Worm (Caenorhabditis elegans): Measurements from ENCODE around the gene F37C4.8.

F37C4.8 gene

DNA sequence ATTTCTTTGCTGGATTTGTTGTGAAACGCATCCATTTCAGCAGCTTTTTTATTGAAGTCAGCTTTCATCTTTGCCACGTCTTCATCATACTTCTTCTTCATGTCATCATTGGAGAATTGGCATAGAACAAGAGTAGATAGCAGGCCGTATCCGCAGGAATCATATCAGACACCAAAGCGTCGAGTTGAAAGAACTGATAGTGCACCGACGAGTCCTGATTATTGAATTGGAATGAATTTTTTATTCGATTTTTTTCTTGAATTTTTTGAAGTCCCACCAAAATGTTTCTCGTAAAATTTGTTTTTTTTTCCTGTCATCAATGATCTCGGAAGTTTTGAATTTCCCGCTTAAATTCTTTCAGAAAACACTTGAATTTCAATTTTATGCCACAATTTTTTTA, 25.4 kb upstream of the F37C4.8 start, which contains the start of gene F56D6.11:
F56D6.11 (minus strand) TSS at position 101 of the 400 bp plus-strand sequence.
- no peak for TF ChIP-seq R02D3.7 (tag; optimal IDR thresholded peaks at IDR 0.05)
- TF ChIP-seq ztf-11 (tag; optimal IDR thresholded peaks at IDR 0.05): no peak
- no peak for TF ChIP-seq zag-1 (tag; optimal IDR thresholded peaks at IDR 0.05)
- no peak for TF ChIP-seq snpc-4 (tag; optimal IDR thresholded peaks at IDR 0.05)
- no peak for TF ChIP-seq set-16 (GFP tag; IDR thresholded peaks at IDR 0.05)
- TF ChIP-seq egl-43 (GFP tag; IDR thresholded peaks at IDR 0.05): no peak
- no peak for TF ChIP-seq unc-62 (GFP tag; optimal IDR thresholded peaks at IDR 0.05 in 1 of 2)
- no peak for TF ChIP-seq unc-62 (tag; optimal IDR thresholded peaks at IDR 0.05)
- no peak for TF ChIP-seq mep-1 (tag; optimal IDR thresholded peaks at IDR 0.05)
- no peak for TF ChIP-seq hmg-1.1 (GFP tag; IDR thresholded peaks at IDR 0.05)
- no peak for TF ChIP-seq nhr-42 (GFP tag; IDR thresholded peaks at IDR 0.05)
- no peak for TF ChIP-seq F26F4.8 (GFP tag; conservative IDR thresholded peaks at IDR 0.05)
- TF ChIP-seq ceh-28 (tag; optimal IDR thresholded peaks at IDR 0.05): no peak
- TF ChIP-seq dmd-8 (GFP tag; IDR thresholded peaks at IDR 0.05): no peak
- TF ChIP-seq Y75B8A.6 (GFP tag; IDR thresholded peaks at IDR 0.05): no peak
- no peak for TF ChIP-seq lim-7 (GFP tag; IDR thresholded peaks at IDR 0.05)
- no peak for TF ChIP-seq daf-16 (GFP tag; optimal IDR thresholded peaks at IDR 0.05)
- no peak for TF ChIP-seq daf-16 (tag; optimal IDR thresholded peaks at IDR 0.05)
- TF ChIP-seq unc-130 (GFP tag; optimal IDR thresholded peaks at IDR 0.05): no peak
- no peak for TF ChIP-seq lsy-2 (tag; optimal IDR thresholded peaks at IDR 0.05)

DNA sequence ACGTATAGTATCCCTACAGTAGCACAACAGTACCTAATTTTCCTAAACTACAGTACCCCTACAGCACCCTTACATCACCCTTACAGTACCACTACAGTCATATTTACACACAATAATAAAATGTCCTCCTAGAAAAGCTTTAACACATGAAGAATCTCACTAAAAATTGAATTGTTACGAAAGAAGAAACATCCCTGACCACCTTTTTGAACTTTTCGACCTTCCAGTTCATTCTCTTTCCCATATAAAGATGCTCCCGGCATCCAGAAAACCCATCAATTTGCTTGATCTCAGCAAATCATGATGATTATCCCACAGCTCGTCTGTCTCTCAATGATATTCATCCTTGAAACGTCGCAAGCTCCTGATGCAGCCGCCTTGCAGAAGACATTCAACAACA, 23.6 kb upstream of the F37C4.8 start, which contains the start of gene F56D6.21:
F56D6.21 (plus strand) TSS at position 301 of the 400 bp plus-strand sequence.
- no peak for TF ChIP-seq dmd-6 (GFP tag; IDR thresholded peaks at IDR 0.05)
- TF ChIP-seq mxl-2 (GFP tag; conservative IDR thresholded peaks at IDR 0.05): no peak
- no peak for TF ChIP-seq lin-13 (GFP tag; optimal IDR thresholded peaks at IDR 0.05)
- no peak for TF ChIP-seq lim-7 (GFP tag; IDR thresholded peaks at IDR 0.05)

DNA sequence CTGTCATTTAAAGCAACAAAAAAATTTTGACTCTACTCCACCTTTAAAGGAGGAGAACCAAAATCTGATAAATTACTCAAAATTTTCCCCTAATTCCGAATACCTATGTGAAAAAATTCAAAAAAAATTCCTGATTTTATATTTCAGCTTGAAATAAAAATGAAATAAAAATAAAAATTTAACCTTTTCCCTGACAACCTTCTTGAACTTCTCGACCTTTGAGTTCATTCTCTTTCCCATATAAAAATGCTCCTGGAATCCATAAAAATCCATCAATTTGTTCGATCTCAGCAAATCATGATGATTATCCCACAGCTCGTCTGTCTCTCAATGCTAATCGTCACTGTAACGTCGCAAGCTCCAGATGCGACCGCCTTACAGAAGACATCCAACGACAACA, 21.9 kb upstream of the F37C4.8 start, which contains the start of gene F56D6.6:
F56D6.6 (plus strand) TSS at position 301 of the 400 bp plus-strand sequence.
- TF ChIP-seq nhr-41 (GFP tag; IDR thresholded peaks at IDR 0.05): no peak
- no peak for TF ChIP-seq zfp-2 (tag; optimal IDR thresholded peaks at IDR 0.05)
- no peak for TF ChIP-seq F10B5.3 (tag; optimal IDR thresholded peaks at IDR 0.05)
- no peak for TF ChIP-seq spr-1 (tag; optimal IDR thresholded peaks at IDR 0.05)
- TF ChIP-seq ceh-32 (tag; optimal IDR thresholded peaks at IDR 0.05; ENCODE audit: poor library complexity): no peak
- no peak for TF ChIP-seq nhr-25 (tag; optimal IDR thresholded peaks at IDR 0.05; ENCODE audit: borderline replicate concordance, insufficient read depth)
- TF ChIP-seq T20F7.1 (GFP tag; optimal IDR thresholded peaks at IDR 0.05): no peak
- TF ChIP-seq mxl-3 (GFP tag; optimal IDR thresholded peaks at IDR 0.05): no peak
- no peak for TF ChIP-seq mdt-29 (GFP tag; IDR thresholded peaks at IDR 0.05)
- TF ChIP-seq mdl-1 (tag; optimal IDR thresholded peaks at IDR 0.05): no peak
- no peak for TF ChIP-seq set-16 (GFP tag; IDR thresholded peaks at IDR 0.05)
- TF ChIP-seq daf-19 (GFP tag; conservative IDR thresholded peaks at IDR 0.05): no peak
- no peak for TF ChIP-seq hmg-1.1 (GFP tag; IDR thresholded peaks at IDR 0.05)
- no peak for TF ChIP-seq zip-2 (tag; optimal IDR thresholded peaks at IDR 0.05)
- no peak for TF ChIP-seq lir-3 (tag; optimal IDR thresholded peaks at IDR 0.05)
- TF ChIP-seq nhr-11 (tag; optimal IDR thresholded peaks at IDR 0.05): no peak
- no peak for TF ChIP-seq pqm-1 (tag; optimal IDR thresholded peaks at IDR 0.05)
- no peak for TF ChIP-seq egl-43 (GFP tag; IDR thresholded peaks at IDR 0.05)

Data from whole organism, L4 larva.